Fruit fly (Drosophila melanogaster) whole organism, wandering third instar larva: ENCODE data around the gene del.

ENCODE experiments used
- Abd-B ChIP-seq: fragments of >200 bp; optimal IDR thresholded peaks from 2 replicates; lab custom pipeline; 2017; ENCODE audit warnings: missing biosample characterization, missing genetic modification characterization
- CG32264 ChIP-seq: fragments of 200-800 bp; sonication (Bioruptor generic); optimal IDR thresholded peaks from 2 replicates; lab custom pipeline; 2016; ENCODE audit warnings: missing biosample characterization, missing genetic modification characterization
- CG9705 ChIP-seq: fragments of 200-800 bp; sonication (Bioruptor generic); optimal IDR thresholded peaks from 2 replicates; lab custom pipeline; 2018; ENCODE audit warnings: missing biosample characterization, mild to moderate bottlenecking, missing genetic modification characterization
- CrebA ChIP-seq: fragments of 200-800 bp; sonication (Bioruptor generic); optimal IDR thresholded peaks from 2 replicates; lab custom pipeline; 2016; ENCODE audit warnings: missing biosample characterization, mild to moderate bottlenecking, missing genetic modification characterization, borderline replicate concordance
- Dfd ChIP-seq: fragments of >200 bp; optimal IDR thresholded peaks from 2 replicates; lab custom pipeline; 2017; ENCODE audit warnings: missing biosample characterization, missing genetic modification characterization
- Dif ChIP-seq: fragments of 200-275, 200-300 bp; sonication (Bioruptor generic); optimal IDR thresholded peaks from 2 replicates; lab custom pipeline; 2018; ENCODE audit warnings: missing biosample characterization, missing genetic modification characterization; ENCODE audit not compliant: partially characterized antibody
- HLH106 ChIP-seq: fragments of 200-800 bp; optimal IDR thresholded peaks from 3 replicates; lab custom pipeline; 2019; ENCODE audit warnings: missing biosample characterization, mild to moderate bottlenecking, missing genetic modification characterization, moderate library complexity
- Hnf4 ChIP-seq: fragments of 200-800 bp; sonication (Bioruptor generic); optimal IDR thresholded peaks from 2 replicates; lab custom pipeline; 2016; ENCODE audit warnings: missing biosample characterization, mild to moderate bottlenecking, missing genetic modification characterization
- Hr78 ChIP-seq: fragments of >200 bp; optimal IDR thresholded peaks from 2 replicates; lab custom pipeline; 2017; ENCODE audit warnings: missing biosample characterization, missing genetic modification characterization
- Hr83 ChIP-seq: fragments of 200-300 bp; sonication (Bioruptor generic); optimal IDR thresholded peaks from 2 replicates; lab custom pipeline; 2016; ENCODE audit warnings: missing biosample characterization, mild to moderate bottlenecking, missing genetic modification characterization, moderate library complexity; ENCODE audit not compliant: poor library complexity, severe bottlenecking
- Jra ChIP-seq: sonication (Bioruptor generic); optimal IDR thresholded peaks from 2 replicates; lab custom pipeline; 2016; ENCODE audit warnings: missing biosample characterization, missing genetic modification characterization
- Mio ChIP-seq: sonication (Bioruptor generic); optimal IDR thresholded peaks from 2 replicates; lab custom pipeline; 2016; ENCODE audit warnings: missing biosample characterization, missing genetic modification characterization
- Myc ChIP-seq: fragments of >200 bp; optimal IDR thresholded peaks from 2 replicates; lab custom pipeline; 2017
- N ChIP-seq: fragments of >200 bp; optimal IDR thresholded peaks from 2 replicates; lab custom pipeline; 2018; ENCODE audit warnings: missing biosample characterization, missing external identifiers, missing genetic modification characterization
- OdsH ChIP-seq: fragments of 200-800 bp; sonication (Bioruptor generic); optimal IDR thresholded peaks from 2 replicates; lab custom pipeline; 2016; ENCODE audit warnings: missing biosample characterization, mild to moderate bottlenecking, missing genetic modification characterization
- Rel ChIP-seq, 2 experiments: fragments of 200-800 bp; sonication (Bioruptor generic) in 1 of 2; optimal IDR thresholded peaks; 2 replicates in 1 of 2; 3 replicates in 1 of 2; lab custom pipeline; 2016 to 2019; ENCODE audit warnings: mild to moderate bottlenecking in 2 of 2, missing biosample characterization in 2 of 2, missing genetic modification characterization in 2 of 2, moderate library complexity in 1 of 2
- Sp1 ChIP-seq: fragments of 200-800 bp; sonication (Bioruptor generic); optimal IDR thresholded peaks from 3 replicates; lab custom pipeline; 2019; ENCODE audit warnings: missing biosample characterization, mild to moderate bottlenecking, missing genetic modification characterization, moderate library complexity
- brk ChIP-seq: fragments of 200-800 bp; sonication (Bioruptor generic); optimal IDR thresholded peaks from 2 replicates; lab custom pipeline; 2016; ENCODE audit warnings: missing biosample characterization, mild to moderate bottlenecking, missing genetic modification characterization
- dl ChIP-seq, 2 experiments: fragments of 175-275, 200-275 bp in 1 of 2; fragments of 200-275 bp in 1 of 2; sonication (Bioruptor generic); optimal IDR thresholded peaks; lab custom pipeline; 2018; ENCODE audit warnings: mild to moderate bottlenecking in 2 of 2, missing biosample characterization in 2 of 2, missing genetic modification characterization in 2 of 2, moderate library complexity in 2 of 2; ENCODE audit not compliant: partially characterized antibody in 2 of 2, insufficient read depth in 1 of 2
- dmrt93B ChIP-seq: fragments of 200-800 bp; sonication (Bioruptor generic); optimal IDR thresholded peaks from 2 replicates; lab custom pipeline; 2018; ENCODE audit warnings: missing biosample characterization, mild to moderate bottlenecking, missing genetic modification characterization
- ey ChIP-seq: fragments of 200-800 bp; sonication (Bioruptor generic); optimal IDR thresholded peaks from 2 replicates; lab custom pipeline; 2016; ENCODE audit warnings: missing biosample characterization, missing genetic modification characterization
- foxo ChIP-seq, 2 experiments: fragments of 200-800 bp; sonication (Bioruptor generic); optimal IDR thresholded peaks; 2 replicates in 1 of 2; 3 replicates in 1 of 2; lab custom pipeline; 2016 to 2017; ENCODE audit warnings: missing biosample characterization in 2 of 2, missing genetic modification characterization in 2 of 2
- fru ChIP-seq: fragments of 200-800 bp; sonication (Bioruptor generic); optimal IDR thresholded peaks from 3 replicates; lab custom pipeline; 2016; ENCODE audit warnings: missing biosample characterization, mild to moderate bottlenecking, missing genetic modification characterization
- h ChIP-seq: fragments of 200-800 bp; sonication (Bioruptor generic); optimal IDR thresholded peaks from 3 replicates; lab custom pipeline; 2016; ENCODE audit warnings: missing biosample characterization, mild to moderate bottlenecking, missing genetic modification characterization
- jim ChIP-seq: fragments of 175-275, 200-325 bp; sonication (Bioruptor generic); optimal IDR thresholded peaks from 2 replicates; lab custom pipeline; 2016; ENCODE audit warnings: missing biosample characterization, mild to moderate bottlenecking, missing genetic modification characterization
- lola ChIP-seq: fragments of >200 bp; optimal IDR thresholded peaks from 2 replicates; lab custom pipeline; 2017; ENCODE audit warnings: missing biosample characterization, missing genetic modification characterization
- pan ChIP-seq: fragments of >200 bp; optimal IDR thresholded peaks from 2 replicates; lab custom pipeline; 2017
- psq ChIP-seq: fragments of 200-800 bp; sonication (Bioruptor generic); optimal IDR thresholded peaks from 3 replicates; lab custom pipeline; 2017; ENCODE audit warnings: missing biosample characterization, mild to moderate bottlenecking, missing genetic modification characterization, moderate library complexity
- rgr ChIP-seq: fragments of 200-800 bp; sonication (Bioruptor generic); optimal IDR thresholded peaks from 3 replicates; lab custom pipeline; 2016; ENCODE audit warnings: missing biosample characterization, mild to moderate bottlenecking, missing genetic modification characterization
- sv ChIP-seq: fragments of 200-800 bp; sonication (Bioruptor generic); optimal IDR thresholded peaks from 3 replicates; lab custom pipeline; 2016; ENCODE audit warnings: missing biosample characterization, missing genetic modification characterization
- tai ChIP-seq: sonication (Bioruptor generic); optimal IDR thresholded peaks from 2 replicates; lab custom pipeline; 2016; ENCODE audit warnings: missing biosample characterization, missing genetic modification characterization
- usp ChIP-seq: fragments of >200 bp; optimal IDR thresholded peaks from 2 replicates; lab custom pipeline; 2017; ENCODE audit warnings: missing biosample characterization, missing genetic modification characterization
- woc ChIP-seq: sonication (Bioruptor generic); optimal IDR thresholded peaks from 2 replicates; lab custom pipeline; 2016; ENCODE audit warnings: missing biosample characterization, mild to moderate bottlenecking, missing genetic modification characterization

del gene

dm6 chr2L:21148242-21148641 is at the start of gene del:
TSS of gene del (minus strand) at chr2L:21148546.
- TF ChIP-seq Dfd (GFP tag; lab: Kevin White, UChicago): no peak
- no peak for TF ChIP-seq lola
- no peak for TF ChIP-seq Hr83 (GFP tag; lab: Kevin White, UChicago)
- no peak for TF ChIP-seq Sp1 (GFP tag; lab: Kevin White, UChicago)
- TF ChIP-seq OdsH (GFP tag; lab: Kevin White, UChicago): no peak
- no peak for TF ChIP-seq psq (GFP tag; lab: Kevin White, UChicago)
- TF ChIP-seq CG9705: no peak
- no peak for TF ChIP-seq woc
- TF ChIP-seq Rel (GFP tag; optimal IDR thresholded peaks at IDR 0.05; lab: Kevin White, UChicago): no peak
- TF ChIP-seq Rel (tag; optimal IDR thresholded peaks at IDR 0.05; lab: Kevin White, UChicago): no peak
- TF ChIP-seq jim (GFP tag; lab: Kevin White, UChicago): no peak
- no peak for TF ChIP-seq rgr (GFP tag; lab: Kevin White, UChicago)
- no peak for TF ChIP-seq Abd-B
- TF ChIP-seq tai: no peak
- no peak for TF ChIP-seq HLH106 (tag; lab: Kevin White, UChicago)
- TF ChIP-seq Myc (lab: Kevin White, UChicago): no peak
- no peak for TF ChIP-seq CG32264 (GFP tag; lab: Kevin White, UChicago)
- no peak for TF ChIP-seq dmrt93B
- TF ChIP-seq CrebA (GFP tag; lab: Kevin White, UChicago): no peak
- TF ChIP-seq Jra (GFP tag; lab: Kevin White, UChicago): no peak
- TF ChIP-seq pan (lab: Kevin White, UChicago): no peak

DNA sequence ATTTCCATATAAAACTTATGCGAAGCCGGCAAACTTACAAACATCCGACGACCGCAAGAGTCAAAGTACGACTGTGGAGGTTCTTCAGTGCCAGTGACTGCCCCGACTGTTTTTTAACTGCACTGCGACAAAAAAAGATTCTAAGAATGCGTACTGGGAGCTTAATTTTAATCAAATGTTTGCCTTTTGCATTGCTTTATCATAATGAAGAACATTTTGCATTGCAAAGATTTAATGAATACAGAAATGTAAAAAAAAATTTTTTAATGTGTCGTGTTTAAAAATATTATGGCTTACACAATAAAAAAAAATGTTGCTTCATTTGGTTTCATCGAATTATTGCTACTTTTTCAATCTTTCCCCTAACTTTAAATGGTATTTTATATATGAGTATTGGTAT is 48.8 kb upstream of the del start:
- TF ChIP-seq Dfd (GFP tag; lab: Kevin White, UChicago) (no peak), Hnf4 (GFP tag; lab: Kevin White, UChicago) (no peak), Sp1 (GFP tag; lab: Kevin White, UChicago) (no peak), sv (GFP tag; lab: Kevin White, UChicago) (no peak), N (GFP tag; lab: Kevin White, UChicago) (no peak), dl (GFP tag; optimal IDR thresholded peaks at IDR 0.05; lab: Kevin White, UChicago; ENCODE audit: insufficient read depth in 1 of 2, partially characterized antibody in 2 of 2) (no peak), ey (GFP tag; lab: Kevin White, UChicago) (peak; percentile 1), Dif (GFP tag; lab: Kevin White, UChicago) (no peak), tai (no peak), Abd-B (no peak), psq (GFP tag; lab: Kevin White, UChicago) (no peak), h (GFP tag; lab: Kevin White, UChicago) (peak; percentile 29), jim (GFP tag; lab: Kevin White, UChicago) (no peak), CrebA (GFP tag; lab: Kevin White, UChicago) (no peak), brk (GFP tag; lab: Kevin White, UChicago) (no peak), Hr78 (GFP tag; lab: Kevin White, UChicago) (no peak), CG9705 (no peak), usp (GFP tag; lab: Kevin White, UChicago) (no peak), foxo (GFP tag; optimal IDR thresholded peaks at IDR 0.05; lab: Kevin White, UChicago) (peak in 1 of 2 experiments; percentile 36), fru (GFP tag; lab: Kevin White, UChicago) (peak; percentile 13), lola (no peak), HLH106 (tag; lab: Kevin White, UChicago) (no peak)

DNA sequence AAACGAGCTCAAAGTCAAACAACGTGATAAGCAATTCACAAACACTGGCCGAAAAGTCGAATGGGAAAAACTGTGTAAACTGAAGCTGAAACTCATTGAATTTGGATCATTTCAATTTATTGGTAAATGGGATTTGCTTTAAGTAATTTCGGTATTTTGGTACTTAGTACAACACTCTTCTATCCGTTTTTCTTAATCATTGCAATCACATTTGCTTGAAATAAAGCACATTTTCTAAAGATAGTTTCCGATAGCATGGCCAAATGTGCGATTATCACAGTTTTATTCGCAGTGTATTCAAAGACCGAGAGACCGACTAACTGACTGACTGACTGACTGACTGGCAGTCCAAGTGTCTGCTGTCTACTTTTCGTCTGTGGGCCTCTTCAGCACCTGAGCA is 48.2 kb upstream of the del start:
- TF ChIP-seq h (GFP tag; lab: Kevin White, UChicago): peak; percentile 39
- TF ChIP-seq Mio: no peak
- no peak for TF ChIP-seq CG9705
- TF ChIP-seq Sp1 (GFP tag; lab: Kevin White, UChicago): no peak
- peak in 1 of 2 experiments; percentile 8 for TF ChIP-seq foxo (GFP tag; optimal IDR thresholded peaks at IDR 0.05; lab: Kevin White, UChicago)
- TF ChIP-seq HLH106 (tag; lab: Kevin White, UChicago): peak; percentile 28
- peak; percentile 46 for TF ChIP-seq fru (GFP tag; lab: Kevin White, UChicago)

DNA sequence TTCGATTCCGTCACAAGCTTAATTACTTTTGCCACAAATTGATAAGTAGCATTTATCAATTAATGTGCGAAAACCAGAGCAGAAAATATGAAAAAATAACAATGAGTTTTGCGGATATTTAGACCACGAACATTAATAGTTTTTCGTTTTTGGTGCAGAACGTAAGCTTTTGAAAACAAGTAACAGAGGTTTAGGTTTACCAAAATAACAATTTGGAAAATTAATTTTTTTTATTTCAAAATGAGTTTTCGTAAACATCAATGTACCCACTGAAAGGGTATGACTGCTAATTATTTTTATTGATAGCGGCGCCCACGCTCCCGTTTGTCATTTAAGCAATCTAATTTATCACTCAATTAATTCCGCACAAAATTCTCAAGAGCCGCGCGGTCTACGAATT is 47.0 kb upstream of the del start:
- peak; percentile 4 for TF ChIP-seq rgr (GFP tag; lab: Kevin White, UChicago)
- TF ChIP-seq ey (GFP tag; lab: Kevin White, UChicago): peak; percentile 9
- TF ChIP-seq h (GFP tag; lab: Kevin White, UChicago): peak; percentile 14
- TF ChIP-seq foxo (GFP tag; optimal IDR thresholded peaks at IDR 0.05; lab: Kevin White, UChicago): peak in 1 of 2 experiments; percentile 12
- no peak for TF ChIP-seq CrebA (GFP tag; lab: Kevin White, UChicago)
